Fruit fly (Drosophila melanogaster): ENCODE results near the gene Rac1.

- TF ChIP-seq Dfd (GFP tag; optimal IDR thresholded peaks at IDR 0.05) (no peak), Abd-B (GFP tag; optimal IDR thresholded peaks at IDR 0.05) (no peak), H2.0 (GFP tag; IDR thresholded peaks at IDR 0.05) (no peak), Dbx (GFP tag; IDR thresholded peaks at IDR 0.05) (no peak), CG8089 (GFP tag; optimal IDR thresholded peaks at IDR 0.05) (no peak), disco-r (GFP tag; optimal IDR thresholded peaks at IDR 0.05) (no peak)
Measured at dm6 chr3L:1325626-1325937, 23.1 kb upstream of the Rac1 start.

Data from whole organism, embryonic.